Worm (Caenorhabditis elegans): ENCODE measurements around the gene nhr-271.

nhr-271 gene

DNA sequence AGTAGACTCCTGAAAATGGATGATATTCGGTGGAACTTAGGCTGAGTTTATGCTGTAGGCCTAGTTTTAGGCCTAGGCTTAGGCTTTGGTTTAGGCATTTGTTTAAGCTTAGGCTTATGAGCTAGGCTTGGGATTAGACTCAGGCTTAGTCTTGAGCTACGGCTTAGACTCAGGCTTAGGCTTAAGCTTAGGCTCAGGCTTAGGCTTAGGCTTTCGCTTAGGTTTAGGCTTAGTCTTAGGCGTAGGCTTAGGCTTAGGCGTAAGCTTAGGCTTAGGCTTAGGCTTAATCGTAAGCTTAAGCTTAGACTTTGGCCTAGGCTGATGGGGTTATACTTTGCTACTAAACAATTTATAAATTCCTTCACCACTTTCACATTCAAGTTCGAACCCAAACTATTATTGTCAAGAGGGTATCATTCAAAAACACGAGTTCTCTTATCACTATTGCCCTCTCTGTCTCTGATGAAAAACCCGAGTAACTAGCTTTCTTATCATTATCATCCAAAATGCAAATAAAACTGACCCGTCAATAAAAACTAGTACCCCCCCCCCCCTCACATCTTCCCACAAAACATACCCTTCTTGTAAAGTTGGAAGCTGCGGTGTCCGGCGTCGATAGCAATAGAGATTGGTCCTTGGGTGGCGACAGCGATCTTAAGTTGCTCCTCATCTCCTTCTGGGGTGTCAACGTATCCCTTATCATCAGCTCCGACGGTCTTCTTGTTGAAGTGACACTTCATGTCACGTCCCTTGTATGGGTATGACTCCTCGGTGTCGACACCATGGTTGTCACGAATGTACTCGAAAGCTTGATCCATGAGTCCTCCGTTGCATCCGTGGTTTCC is 12.8 kb upstream of the nhr-271 start:
- 0 out of 2 replicates have a peak, but pooled peaks have one; percentile 14 for TF ChIP-seq Y105C5A.15 (GFP tag; IDR thresholded peaks at IDR 0.05)
- TF ChIP-seq aly-2 (tag; optimal IDR thresholded peaks at IDR 0.05) = no peak
- TF ChIP-seq daf-8 (GFP tag; IDR thresholded peaks at IDR 0.05) = no peak
- TF ChIP-seq nhr-237 (tag; optimal IDR thresholded peaks at IDR 0.05) = no peak
- no peak for TF ChIP-seq mxl-2 (GFP tag; conservative IDR thresholded peaks at IDR 0.05)
- TF ChIP-seq saeg-2 (GFP tag; IDR thresholded peaks at IDR 0.05) = 0 out of 2 replicates have a peak, but pooled peaks have one; percentile 22
- TF ChIP-seq mep-1 (tag; optimal IDR thresholded peaks at IDR 0.05) = no peak
- TF ChIP-seq ces-1 (GFP tag; optimal IDR thresholded peaks at IDR 0.05) = no peak
- no peak for TF ChIP-seq arid-1 (GFP tag; conservative IDR thresholded peaks at IDR 0.05)
- TF ChIP-seq lin-15B (tag; optimal IDR thresholded peaks at IDR 0.05) = no peak
- TF ChIP-seq hmg-1.1 (GFP tag; IDR thresholded peaks at IDR 0.05) = no peak
- no peak for TF ChIP-seq D1046.2 (GFP tag; IDR thresholded peaks at IDR 0.05)
- no peak for TF ChIP-seq lin-29 (GFP tag; IDR thresholded peaks at IDR 0.05)
- TF ChIP-seq ZK546.5 (tag; optimal IDR thresholded peaks at IDR 0.05) = no peak
- TF ChIP-seq hlh-11 (tag; optimal IDR thresholded peaks at IDR 0.05) = peak; percentile 63
- no peak for TF ChIP-seq nhr-111 (GFP tag; optimal IDR thresholded peaks at IDR 0.05)
- no peak for TF ChIP-seq nhr-41 (GFP tag; IDR thresholded peaks at IDR 0.05)
- TF ChIP-seq nhr-42 (GFP tag; IDR thresholded peaks at IDR 0.05) = no peak
- TF ChIP-seq ceh-28 (tag; optimal IDR thresholded peaks at IDR 0.05) = no peak
- TF ChIP-seq Y75B8A.6 (GFP tag; IDR thresholded peaks at IDR 0.05) = no peak
- TF ChIP-seq daf-19 (GFP tag; conservative IDR thresholded peaks at IDR 0.05) = no peak
- no peak for TF ChIP-seq ctbp-1 (GFP tag; IDR thresholded peaks at IDR 0.05)
- no peak for TF ChIP-seq dpl-1 (GFP tag; optimal IDR thresholded peaks at IDR 0.05)
- TF ChIP-seq dmd-6 (GFP tag; IDR thresholded peaks at IDR 0.05) = peak; percentile 63
- no peak for TF ChIP-seq F37D6.2 (tag; optimal IDR thresholded peaks at IDR 0.05)
- TF ChIP-seq nhr-102 (tag; optimal IDR thresholded peaks at IDR 0.05) = peak; percentile 15
- no peak for TF ChIP-seq zag-1 (tag; optimal IDR thresholded peaks at IDR 0.05)
- no peak for TF ChIP-seq ztf-7 (tag; optimal IDR thresholded peaks at IDR 0.05)
- peak; percentile 41 for TF ChIP-seq dve-1 (tag; optimal IDR thresholded peaks at IDR 0.05; ENCODE audit: insufficient read depth)
- peak; percentile 81 for TF ChIP-seq pqm-1 (tag; optimal IDR thresholded peaks at IDR 0.05)
- TF ChIP-seq ZK337.2 (GFP tag; IDR thresholded peaks at IDR 0.05) = no peak
- TF ChIP-seq unc-39 (tag; optimal IDR thresholded peaks at IDR 0.05) = no peak
- TF ChIP-seq daf-16 (GFP tag; optimal IDR thresholded peaks at IDR 0.05) = no peak
- TF ChIP-seq daf-16 (tag; optimal IDR thresholded peaks at IDR 0.05) = peak; percentile 69
- no peak for TF ChIP-seq fos-1 (tag; optimal IDR thresholded peaks at IDR 0.05)
- peak; percentile 32 for TF ChIP-seq T20F7.1 (GFP tag; optimal IDR thresholded peaks at IDR 0.05)
- no peak for TF ChIP-seq aha-1 (tag)
- no peak for TF ChIP-seq zip-11 (GFP tag; IDR thresholded peaks at IDR 0.05)
- TF ChIP-seq set-16 (GFP tag; IDR thresholded peaks at IDR 0.05) = no peak
- no peak for TF ChIP-seq ztf-11 (tag; optimal IDR thresholded peaks at IDR 0.05)
- TF ChIP-seq rbr-2 (tag; optimal IDR thresholded peaks at IDR 0.05) = no peak
- no peak for TF ChIP-seq unc-130 (GFP tag; optimal IDR thresholded peaks at IDR 0.05)
- TF ChIP-seq pha-4 (GFP tag; IDR thresholded peaks at IDR 0.05) = peak; percentile 64; the same call in 1 of the 2 replicates
- no peak for TF ChIP-seq pha-4 (tag; optimal IDR thresholded peaks at IDR 0.05)
- peak; percentile 58 for TF ChIP-seq php-3 (GFP tag; IDR thresholded peaks at IDR 0.05)
- no peak for TF ChIP-seq mes-2 (tag; optimal IDR thresholded peaks at IDR 0.05; ENCODE audit: poor library complexity, severe bottlenecking)
- peak; percentile 2 to 84 for TF ChIP-seq unc-62 (GFP tag; optimal IDR thresholded peaks at IDR 0.05 in 1 of 2)
- TF ChIP-seq unc-62 (tag; optimal IDR thresholded peaks at IDR 0.05) = no peak
- TF ChIP-seq lir-3 (tag; optimal IDR thresholded peaks at IDR 0.05) = no peak
- peak; percentile 10; the same call in 1 of the 2 replicates for TF ChIP-seq mdt-29 (GFP tag; IDR thresholded peaks at IDR 0.05)
- TF ChIP-seq duxl-1 (tag; optimal IDR thresholded peaks at IDR 0.05; ENCODE audit: poor library complexity) = no peak

Measured in whole organism, L4 larva.